Worm (Caenorhabditis elegans): Measurements from ENCODE around the gene C34C6.3.

- no peak for TF ChIP-seq ceh-20 (GFP tag; IDR thresholded peaks at IDR 0.05)
- TF ChIP-seq unc-62 (GFP tag; optimal IDR thresholded peaks at IDR 0.05 in 1 of 2): peak in 1 of 2 experiments; percentile 49
- no peak for TF ChIP-seq unc-62 (tag; optimal IDR thresholded peaks at IDR 0.05)
- no peak for TF ChIP-seq mdt-29 (GFP tag; IDR thresholded peaks at IDR 0.05)
- no peak for TF ChIP-seq fos-1 (tag; optimal IDR thresholded peaks at IDR 0.05)
- TF ChIP-seq unc-130 (GFP tag; optimal IDR thresholded peaks at IDR 0.05): no peak
- TF ChIP-seq ceh-44 (GFP tag; IDR thresholded peaks at IDR 0.05): no peak
These were observed 9.3 kb downstream of the C34C6.3 start for ce11 chrII:8701059-8701458.
